Fruit fly (Drosophila melanogaster): ENCODE results near the gene CG3557.

DNA sequence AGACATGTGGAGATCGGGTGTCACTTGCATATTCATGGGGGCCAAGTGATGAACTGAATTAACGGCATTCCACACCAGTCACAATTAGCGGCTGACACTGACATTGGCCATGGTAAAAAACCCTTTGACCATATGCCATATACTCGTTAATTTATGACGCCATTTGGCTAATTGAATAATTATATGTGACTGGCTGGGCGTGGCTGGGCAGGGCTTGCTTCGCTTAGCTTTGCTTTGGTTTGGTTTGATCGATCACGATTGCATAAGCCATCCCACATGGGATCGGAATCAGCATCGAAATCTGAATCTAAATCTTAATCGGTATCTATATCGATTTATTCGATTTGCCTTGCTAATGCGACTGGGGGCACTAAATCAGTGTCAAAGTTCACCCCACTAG is 44.0 kb upstream of the CG3557 start:
- TF ChIP-seq E2f1 (GFP tag; IDR thresholded peaks at IDR 0.05) (no peak), CG14860 (GFP tag; IDR thresholded peaks at IDR 0.05; ENCODE audit: partially characterized antibody) (no peak), cato (GFP tag; optimal IDR thresholded peaks at IDR 0.05; ENCODE audit: borderline replicate concordance) (no peak), br (optimal IDR thresholded peaks at IDR 0.05) (no peak), Optix (GFP tag; IDR thresholded peaks at IDR 0.05) (no peak), CG6683 (GFP tag; optimal IDR thresholded peaks at IDR 0.05) (no peak), zfh2 (GFP tag; optimal IDR thresholded peaks at IDR 0.05) (no peak), Ptx1 (GFP tag; IDR thresholded peaks at IDR 0.05) (no peak), h (optimal IDR thresholded peaks at IDR 0.05) (no peak), trh (GFP tag; optimal IDR thresholded peaks at IDR 0.05) (no peak), CG14050 (GFP tag; IDR thresholded peaks at IDR 0.05) (no peak), psq (GFP tag; optimal IDR thresholded peaks at IDR 0.05) (no peak), Ets97D (GFP tag; optimal IDR thresholded peaks at IDR 0.05) (no peak), aop (GFP tag; IDR thresholded peaks at IDR 0.05) (no peak)

All from whole organism, embryonic.